Worm (Caenorhabditis elegans) whole organism, L1 larva: Measurements from ENCODE around the gene alh-12.

Source experiments
- aha-1 ChIP-seq: fragments of 150-350 bp; optimal IDR thresholded peaks from 2 replicates; lab custom pipeline; 2014; ENCODE audit warnings: missing biosample characterization, missing genetic modification characterization
- aly-2 ChIP-seq: fragments of 150-350 bp; optimal IDR thresholded peaks from 2 replicates; lab custom pipeline; 2014; ENCODE audit warnings: missing biosample characterization, missing genetic modification characterization
- blmp-1 ChIP-seq: fragments of 150-350 bp; optimal IDR thresholded peaks from 2 replicates; lab custom pipeline; 2014; ENCODE audit warnings: missing biosample characterization, missing genetic modification characterization
- egl-27 ChIP-seq, 2 experiments: fragments of 150-350 bp in 1 of 2; sonication (generic microtip); optimal IDR thresholded peaks; 3 replicates each; lab custom pipeline; 2017 to 2018; ENCODE audit warnings: missing biosample characterization in 2 of 2, missing genetic modification characterization in 2 of 2, missing genetic modification reagents in 2 of 2
- lin-15B ChIP-seq: fragments of 150-350 bp; sonication (generic microtip); optimal IDR thresholded peaks from 3 replicates; lab custom pipeline; 2014; ENCODE audit warnings: missing biosample characterization, missing genetic modification characterization
- lsy-2 ChIP-seq, 2 experiments: fragments of 150-350 bp; optimal IDR thresholded peaks; 2 replicates each; lab custom pipeline; 2014; ENCODE audit warnings: missing biosample characterization in 2 of 2, missing genetic modification characterization in 2 of 2
- mdl-1 ChIP-seq, 2 experiments: fragments of 150-350 bp; optimal IDR thresholded peaks; 2 replicates each; lab custom pipeline; 2014 to 2017; ENCODE audit warnings: missing biosample characterization in 2 of 2, missing genetic modification characterization in 2 of 2, inconsistent platforms in 1 of 2
- mep-1 ChIP-seq: fragments of 150-350 bp; optimal IDR thresholded peaks from 2 replicates; lab custom pipeline; 2014; ENCODE audit warnings: missing biosample characterization, missing genetic modification characterization
- nhr-12 ChIP-seq: sonication (generic microtip); optimal IDR thresholded peaks from 2 replicates; lab custom pipeline; 2017; ENCODE audit warnings: missing biosample characterization, missing genetic modification characterization
- nhr-237 ChIP-seq: fragments of 150-350 bp; optimal IDR thresholded peaks from 2 replicates; lab custom pipeline; 2014; ENCODE audit warnings: missing biosample characterization, missing genetic modification characterization
- nhr-28 ChIP-seq: fragments of 150-350 bp; optimal IDR thresholded peaks from 2 replicates; lab custom pipeline; 2014; ENCODE audit warnings: missing biosample characterization, missing genetic modification characterization
- unc-130 ChIP-seq: fragments of 150-350 bp; optimal IDR thresholded peaks from 2 replicates; lab custom pipeline; 2017; ENCODE audit warnings: missing biosample characterization, missing genetic modification characterization, inconsistent platforms
- unc-62 ChIP-seq: fragments of 150-350 bp; optimal IDR thresholded peaks from 2 replicates; lab custom pipeline; 2014; ENCODE audit warnings: missing biosample characterization, missing genetic modification reagents, missing genetic modification characterization
- ztf-4 ChIP-seq: fragments of 150-350 bp; optimal IDR thresholded peaks from 2 replicates; lab custom pipeline; 2014; ENCODE audit warnings: missing biosample characterization, missing genetic modification characterization

DNA sequence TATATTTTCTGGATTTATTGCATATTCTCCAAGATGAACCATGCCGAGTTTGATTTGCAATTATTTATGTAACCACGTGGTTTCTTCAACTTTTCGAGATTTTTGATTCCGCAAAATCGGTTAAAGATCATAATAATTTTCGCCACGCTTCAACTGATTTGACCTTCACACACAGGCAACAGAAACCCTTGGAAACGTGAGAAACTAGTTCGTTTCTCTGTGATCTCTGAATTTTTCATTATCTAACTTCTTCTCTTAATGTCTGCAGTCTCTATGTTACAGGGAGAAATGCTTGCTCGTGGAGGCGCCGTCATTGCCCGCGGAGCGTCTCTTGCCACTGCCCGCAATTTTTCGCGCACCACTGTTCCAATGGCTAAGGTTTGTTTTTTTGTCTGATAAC is 11.5 kb downstream of the alh-12 start, which contains the start of gene fum-1:
- TF ChIP-seq mdl-1 (tag; optimal IDR thresholded peaks at IDR 0.05; lab: Kevin White, UChicago) (peak in 1 of 2 experiments; percentile 77), unc-62 (GFP tag; lab: Kevin White, UChicago) (no peak), lsy-2 (tag; optimal IDR thresholded peaks at IDR 0.05; lab: Kevin White, UChicago) (peak; percentile 36 to 67), nhr-237 (tag; lab: Kevin White, UChicago) (no peak), ztf-4 (tag; lab: Kevin White, UChicago) (no peak), blmp-1 (tag; lab: Kevin White, UChicago) (peak; percentile 46), mep-1 (peak; percentile 62), aly-2 (tag; lab: Kevin White, UChicago) (no peak), unc-130 (no peak), nhr-12 (no peak), lin-15B (tag; lab: Kevin White, UChicago) (no peak), aha-1 (tag; lab: Kevin White, UChicago) (no peak), egl-27 (tag; optimal IDR thresholded peaks at IDR 0.05; lab: Kevin White, UChicago) (no peak), nhr-28 (tag; lab: Kevin White, UChicago) (no peak)
